Fruit fly (Drosophila melanogaster) whole organism, embryonic: ENCODE data around the gene Mrp5.

Experiments
- BtbVII ChIP-seq: fragments of 200-800 bp; sonication (Bioruptor generic); optimal IDR thresholded peaks from 3 replicates; lab custom pipeline; 2017; ENCODE audit warnings: missing biosample characterization, mild to moderate bottlenecking, missing genetic modification characterization
- CG10565 ChIP-seq: fragments of 200-800 bp; sonication (Bioruptor generic); optimal IDR thresholded peaks from 3 replicates; lab custom pipeline; 2016; ENCODE audit warnings: missing biosample characterization, mild to moderate bottlenecking, missing genetic modification characterization
- CG11398 ChIP-seq: fragments of 200-800 bp; sonication (Bioruptor generic); optimal IDR thresholded peaks from 2 replicates; lab custom pipeline; 2016; ENCODE audit warnings: missing biosample characterization, missing genetic modification characterization
- CG11456 ChIP-seq: fragments of 200-800 bp; sonication (Bioruptor generic); IDR thresholded peaks from 3 replicates; pipeline ENCODE4 v1.3.6; 2022; ENCODE audit warnings: missing biosample characterization, missing genetic modification characterization
- CG11696 ChIP-seq: fragments of 200-800 bp; sonication (Bioruptor generic); IDR thresholded peaks from 2 replicates; pipeline ENCODE4 v1.3.6; 2022; ENCODE audit warnings: missing biosample characterization, missing genetic modification characterization
- CG12744 ChIP-seq: fragments of 200-800 bp; sonication (Bioruptor generic); optimal IDR thresholded peaks from 2 replicates; lab custom pipeline; 2016; ENCODE audit warnings: missing biosample characterization, missing genetic modification characterization
- CG13287 ChIP-seq: fragments of 200-800 bp; sonication (Bioruptor generic); IDR thresholded peaks from 2 replicates; pipeline ENCODE4 v1.3.6; 2022; ENCODE audit warnings: missing biosample characterization, missing genetic modification characterization; ENCODE audit not compliant: partially characterized antibody
- CG14014 ChIP-seq: fragments of 200-800 bp; sonication (Bioruptor generic); IDR thresholded peaks from 2 replicates; pipeline ENCODE4 v1.3.6; 2022; ENCODE audit warnings: missing biosample characterization, missing genetic modification characterization
- CG14667 ChIP-seq: fragments of 200-800 bp; sonication (Bioruptor generic); IDR thresholded peaks from 2 replicates; pipeline ENCODE4 v1.3.6; 2022; ENCODE audit warnings: missing biosample characterization, missing genetic modification characterization
- CG14860 ChIP-seq: fragments of 200-800 bp; sonication (Bioruptor generic); IDR thresholded peaks from 3 replicates; pipeline ENCODE4 v1.3.6; 2022; ENCODE audit warnings: missing biosample characterization, missing genetic modification characterization; ENCODE audit not compliant: partially characterized antibody
- CG15479 ChIP-seq: fragments of 200-800 bp; sonication (Bioruptor generic); optimal IDR thresholded peaks from 3 replicates; lab custom pipeline; 2019; ENCODE audit warnings: missing biosample characterization, mild to moderate bottlenecking, missing genetic modification characterization, moderate library complexity
- CG1647 ChIP-seq: fragments of 200-800 bp; sonication (Bioruptor generic); optimal IDR thresholded peaks from 3 replicates; lab custom pipeline; 2016; ENCODE audit warnings: missing biosample characterization, missing genetic modification characterization
- CG16779 ChIP-seq: fragments of 200-800 bp; sonication (Bioruptor generic); IDR thresholded peaks from 2 replicates; pipeline ENCODE4 v1.3.6; 2022; ENCODE audit warnings: missing biosample characterization, missing genetic modification characterization
- CG17328 ChIP-seq: fragments of 200-800 bp; sonication (Bioruptor generic); IDR thresholded peaks from 2 replicates; pipeline ENCODE4 v1.3.6; 2022; ENCODE audit warnings: missing biosample characterization, missing genetic modification characterization
- CG18599 ChIP-seq: fragments of 200-800 bp; sonication (Bioruptor generic); optimal IDR thresholded peaks from 3 replicates; lab custom pipeline; 2017; ENCODE audit warnings: missing biosample characterization, missing genetic modification characterization, mild to moderate bottlenecking, moderate library complexity, missing genetic modification reagents
- CG4424 ChIP-seq: fragments of 200-800 bp; sonication (Bioruptor generic); optimal IDR thresholded peaks from 3 replicates; lab custom pipeline; 2016; ENCODE audit warnings: missing biosample characterization, missing genetic modification characterization
- CG6683 ChIP-seq: fragments of 200-800 bp; sonication (Bioruptor generic); optimal IDR thresholded peaks from 2 replicates; lab custom pipeline; 2017; ENCODE audit warnings: missing biosample characterization, mild to moderate bottlenecking, missing genetic modification characterization, missing genetic modification reagents
- CG6791 ChIP-seq: fragments of 200-800 bp; sonication (Bioruptor generic); IDR thresholded peaks from 3 replicates; pipeline ENCODE4 v1.3.6; 2022; ENCODE audit warnings: missing biosample characterization, missing genetic modification characterization; ENCODE audit not compliant: partially characterized antibody
- CG7372 ChIP-seq: fragments of 200-800 bp; sonication (Bioruptor generic); IDR thresholded peaks from 2 replicates; pipeline ENCODE4 v1.3.6; 2022; ENCODE audit warnings: missing biosample characterization, missing genetic modification characterization
- CG8089 ChIP-seq: fragments of 200-800 bp; sonication (Bioruptor generic); optimal IDR thresholded peaks from 3 replicates; lab custom pipeline; 2016; ENCODE audit warnings: missing biosample characterization, missing genetic modification characterization
- CG8281 ChIP-seq: fragments of 200-800 bp; sonication (Bioruptor generic); optimal IDR thresholded peaks from 2 replicates; lab custom pipeline; 2018; ENCODE audit warnings: missing biosample characterization, mild to moderate bottlenecking, missing genetic modification characterization, moderate library complexity
- CoRest ChIP-seq: fragments of 200-800 bp; sonication (Bioruptor generic); optimal IDR thresholded peaks from 3 replicates; lab custom pipeline; 2018; ENCODE audit warnings: missing biosample characterization, mild to moderate bottlenecking, missing genetic modification characterization, moderate library complexity
- CrebB ChIP-seq: fragments of 200-800 bp; sonication (Bioruptor generic); optimal IDR thresholded peaks from 3 replicates; lab custom pipeline; 2018; ENCODE audit warnings: missing biosample characterization, mild to moderate bottlenecking, missing genetic modification characterization
- HHEX ChIP-seq: fragments of 200-800 bp; sonication (Bioruptor generic); optimal IDR thresholded peaks from 3 replicates; lab custom pipeline; 2017; ENCODE audit warnings: missing biosample characterization, mild to moderate bottlenecking, missing genetic modification characterization, missing genetic modification reagents
- Hey ChIP-seq: fragments of 200-800 bp; sonication (Bioruptor generic); optimal IDR thresholded peaks from 3 replicates; lab custom pipeline; 2018; ENCODE audit warnings: missing biosample characterization, mild to moderate bottlenecking, missing genetic modification characterization
- Oli ChIP-seq: fragments of 200-800 bp; sonication (Bioruptor generic); optimal IDR thresholded peaks from 2 replicates; lab custom pipeline; 2018; ENCODE audit warnings: missing biosample characterization, mild to moderate bottlenecking, missing genetic modification characterization, moderate library complexity
- Pdp1 ChIP-seq, 2 experiments: fragments of 200-800 bp; sonication (Bioruptor generic); optimal IDR thresholded peaks; 3 replicates each; lab custom pipeline; 2016; ENCODE audit warnings: missing biosample characterization in 2 of 2, missing genetic modification characterization in 2 of 2, mild to moderate bottlenecking in 1 of 2, moderate library complexity in 1 of 2
- Stat92E ChIP-seq, 3 experiments: fragments of >200 bp in 2 of 3; fragments of 200-800 bp in 1 of 3; sonication (Bioruptor generic) in 1 of 3; optimal IDR thresholded peaks; 2 replicates each; lab custom pipeline; 2017 to 2019; ENCODE audit warnings: missing biosample characterization in 3 of 3, missing genetic modification characterization in 3 of 3, mild to moderate bottlenecking in 1 of 3, moderate library complexity in 1 of 3
- Tbp ChIP-seq: fragments of >200 bp; optimal IDR thresholded peaks from 2 replicates; lab custom pipeline; 2018; ENCODE audit warnings: missing biosample characterization, missing genetic modification characterization
- amos ChIP-seq: fragments of 200-800 bp; sonication (Bioruptor generic); IDR thresholded peaks from 2 replicates; pipeline ENCODE4 v1.3.6; 2022; ENCODE audit warnings: missing biosample characterization, missing genetic modification characterization; ENCODE audit not compliant: partially characterized antibody
- aop ChIP-seq: fragments of 200-800 bp; sonication (Bioruptor generic); IDR thresholded peaks from 2 replicates; pipeline ENCODE4 v1.3.6; 2022; ENCODE audit warnings: missing biosample characterization, missing genetic modification characterization
- ap ChIP-seq: fragments of 200-800 bp; sonication (Bioruptor generic); IDR thresholded peaks from 2 replicates; pipeline ENCODE4 v1.3.6; 2022; ENCODE audit warnings: missing biosample characterization, missing genetic modification characterization
- caup ChIP-seq: fragments of 200-800 bp; sonication (Bioruptor generic); optimal IDR thresholded peaks from 3 replicates; lab custom pipeline; 2017; ENCODE audit warnings: missing biosample characterization, mild to moderate bottlenecking, missing genetic modification characterization, moderate library complexity; ENCODE audit not compliant: severe bottlenecking
- crol ChIP-seq: fragments of 200-800 bp; sonication (Bioruptor generic); IDR thresholded peaks from 2 replicates; pipeline ENCODE4 v1.3.6; 2022; ENCODE audit warnings: missing biosample characterization, missing genetic modification characterization
- gsb ChIP-seq: fragments of 200-800 bp; sonication (Bioruptor generic); IDR thresholded peaks from 2 replicates; pipeline ENCODE4 v1.3.6; 2022; ENCODE audit warnings: missing biosample characterization, missing genetic modification characterization
- her ChIP-seq: fragments of 200-800 bp; sonication (Bioruptor generic); optimal IDR thresholded peaks from 2 replicates; lab custom pipeline; 2016; ENCODE audit warnings: missing biosample characterization, missing genetic modification characterization
- hkb ChIP-seq, 2 experiments: fragments of 200-800 bp in 1 of 2; fragments of >200 bp in 1 of 2; sonication (Bioruptor generic) in 1 of 2; IDR thresholded peaks in 1 of 2; optimal IDR thresholded peaks in 1 of 2; 2 replicates each; pipeline versions ENCODE4 v1.3.6 to Lab custom; 2017 to 2022; ENCODE audit warnings: missing biosample characterization in 1 of 2, missing genetic modification characterization in 1 of 2
- lmd ChIP-seq: fragments of 200-800 bp; sonication (Bioruptor generic); IDR thresholded peaks from 2 replicates; pipeline ENCODE4 v1.3.6; 2022; ENCODE audit warnings: missing biosample characterization, missing genetic modification characterization
- mam ChIP-seq: fragments of 200-800 bp; sonication (Bioruptor generic); optimal IDR thresholded peaks from 3 replicates; lab custom pipeline; 2016; ENCODE audit warnings: missing biosample characterization, missing genetic modification characterization
- mirr ChIP-seq: fragments of 200-800 bp; sonication (Bioruptor generic); optimal IDR thresholded peaks from 3 replicates; lab custom pipeline; 2018; ENCODE audit warnings: missing biosample characterization, mild to moderate bottlenecking, missing genetic modification characterization
- oc ChIP-seq: fragments of 200-800 bp; sonication (Bioruptor generic); optimal IDR thresholded peaks from 2 replicates; lab custom pipeline; 2018; ENCODE audit warnings: missing biosample characterization, mild to moderate bottlenecking, missing genetic modification characterization, moderate library complexity
- pros ChIP-seq: fragments of 200-800 bp; sonication (Bioruptor generic); optimal IDR thresholded peaks from 3 replicates; lab custom pipeline; 2019; ENCODE audit warnings: missing biosample characterization, mild to moderate bottlenecking, missing genetic modification characterization, moderate library complexity
- schlank ChIP-seq: fragments of 200-800 bp; sonication (Bioruptor generic); optimal IDR thresholded peaks from 2 replicates; lab custom pipeline; 2018; ENCODE audit warnings: missing biosample characterization, mild to moderate bottlenecking, missing genetic modification characterization
- vvl ChIP-seq: fragments of 200-800 bp; sonication (Bioruptor generic); IDR thresholded peaks from 2 replicates; pipeline ENCODE4 v1.3.6; 2022; ENCODE audit warnings: missing biosample characterization, missing genetic modification characterization
- zfh2 ChIP-seq: fragments of 200-800 bp; sonication (Bioruptor generic); optimal IDR thresholded peaks from 2 replicates; lab custom pipeline; 2016; ENCODE audit warnings: missing biosample characterization, missing genetic modification characterization

Gene Mrp5

DNA sequence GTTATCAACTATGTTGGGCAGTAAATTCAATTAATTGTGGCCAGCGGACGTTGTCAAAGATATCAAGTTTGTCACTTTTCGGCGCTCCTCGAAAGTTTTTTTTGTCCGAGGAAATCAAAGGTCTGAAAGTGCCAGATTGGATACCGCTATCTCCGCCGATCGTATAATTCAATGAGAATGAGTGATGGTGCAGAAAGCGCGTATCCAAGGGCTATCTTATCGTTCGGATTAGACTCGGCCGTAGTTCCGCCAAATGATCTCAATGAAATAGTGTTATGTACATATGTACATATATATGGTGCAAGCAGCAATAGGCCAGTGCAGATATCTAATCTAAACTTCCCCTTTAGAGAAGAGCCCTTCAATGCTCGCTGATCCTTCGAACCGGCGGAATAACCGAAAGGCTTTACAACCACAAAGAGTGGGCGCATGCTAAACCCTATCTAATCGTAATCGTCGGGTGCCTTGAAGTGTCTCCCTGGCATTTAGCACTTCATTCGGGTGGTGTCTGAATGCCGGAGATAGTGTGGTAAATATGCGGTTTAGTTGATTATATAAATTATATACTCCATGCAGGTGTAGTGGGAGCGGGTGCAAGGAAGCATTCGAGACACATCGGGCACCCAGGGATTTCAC is 2.3 kb downstream of the Mrp5 start (continued):
- peak; percentile 5 for TF ChIP-seq CrebB (tag; lab: Kevin White, UChicago)
- TF ChIP-seq CG15479: no peak
- TF ChIP-seq lmd (GFP tag; lab: Robert Waterston, UW): no peak
- TF ChIP-seq her (GFP tag; lab: Kevin White, UChicago): no peak
- no peak for TF ChIP-seq CG8089
- TF ChIP-seq CG17328 (GFP tag; lab: Robert Waterston, UW): no peak
- no peak for TF ChIP-seq Stat92E (GFP tag; optimal IDR thresholded peaks at IDR 0.05; lab: Kevin White, UChicago)
- peak; percentile 4 for TF ChIP-seq CG18599 (GFP tag; lab: Kevin White, UChicago)
- no peak for TF ChIP-seq hkb (optimal IDR thresholded peaks at IDR 0.05; lab: Kevin White, UChicago)
- 0 out of 2 replicates have a peak, but pooled peaks have one; percentile 21 for TF ChIP-seq hkb (GFP tag; IDR thresholded peaks at IDR 0.05; lab: Robert Waterston, UW)
- peak; percentile 32 for TF ChIP-seq Hey (tag; lab: Kevin White, UChicago)
- no peak for TF ChIP-seq gsb (GFP tag; lab: Robert Waterston, UW)
- peak in 1 of 2 experiments; percentile 11 for TF ChIP-seq Pdp1 (GFP tag; optimal IDR thresholded peaks at IDR 0.05; lab: Kevin White, UChicago)
- TF ChIP-seq mirr: peak; percentile 55

DNA sequence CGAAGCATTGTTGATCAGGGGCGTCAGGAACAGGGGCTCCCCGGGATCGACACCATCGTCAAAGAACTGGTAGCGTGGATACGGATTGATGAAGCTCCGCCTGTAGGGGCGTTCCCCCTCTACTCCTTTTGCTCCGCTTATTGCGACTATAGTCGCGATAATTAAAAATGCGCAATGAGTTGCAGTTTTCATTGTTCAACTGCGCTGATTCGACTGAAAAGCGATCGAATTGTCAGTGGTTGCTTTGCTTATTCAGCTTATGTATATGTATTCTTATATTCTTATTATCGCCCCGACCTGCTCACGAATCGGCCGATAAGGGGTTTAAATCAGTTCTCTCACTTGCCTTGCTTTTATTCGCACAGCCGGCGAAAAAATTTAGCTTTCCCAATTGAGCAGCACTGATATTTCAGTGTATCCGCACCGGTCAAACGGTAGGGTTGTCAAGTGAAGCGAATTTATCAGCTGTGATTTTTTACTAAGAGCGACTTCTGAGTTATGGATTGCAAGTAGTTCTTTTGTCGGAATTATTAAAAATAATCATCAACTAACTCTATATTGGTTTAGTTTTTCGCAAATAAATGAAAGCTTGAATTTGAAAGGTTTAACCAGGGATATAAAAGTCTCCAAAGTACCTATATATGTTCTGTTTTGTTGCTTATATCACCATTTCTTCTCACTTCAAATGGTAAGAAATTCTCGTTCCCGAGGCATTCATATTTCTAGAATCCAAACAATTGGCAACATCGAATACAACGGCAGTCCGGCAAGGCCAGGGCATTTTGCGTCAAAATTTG is 11.3 kb downstream of the Mrp5 start, which contains the start of the genes CG4572 and CG4686:
Gene CG4572, minus strand, starts transcription at position 415 of the 797 bp plus-strand sequence.
Gene CG4686, plus strand, starts transcription at position 518 of the 797 bp plus-strand sequence.
- no peak for TF ChIP-seq ap (GFP tag; lab: Robert Waterston, UW)
- peak; percentile 42; the same call in 1 of the 2 replicates for TF ChIP-seq CG14014 (GFP tag; lab: Robert Waterston, UW)
- TF ChIP-seq oc (tag; lab: Kevin White, UChicago): no peak
- peak; percentile 85 for TF ChIP-seq CoRest
- TF ChIP-seq CG1647 (GFP tag; lab: Kevin White, UChicago): peak; percentile 85
- no peak; the same call in none of the 2 replicates for TF ChIP-seq CG11696
- TF ChIP-seq CG11398 (GFP tag; lab: Kevin White, UChicago): peak; percentile 62
- TF ChIP-seq crol (GFP tag; lab: Robert Waterston, UW): no peak
- peak; percentile 82 for TF ChIP-seq zfh2
- TF ChIP-seq CG10565 (GFP tag; lab: Kevin White, UChicago): no peak
- TF ChIP-seq CG13287: peak; percentile 58; the same call in 1 of the 2 replicates
- no peak for TF ChIP-seq gsb (GFP tag; lab: Robert Waterston, UW)
- peak; percentile 51 for TF ChIP-seq caup (GFP tag; lab: Kevin White, UChicago)
- TF ChIP-seq amos (GFP tag; lab: Robert Waterston, UW): no peak
- no peak for TF ChIP-seq CG6791 (GFP tag; lab: Robert Waterston, UW)
- no peak for TF ChIP-seq CG14860 (GFP tag; lab: Robert Waterston, UW)
- peak; percentile 71; the same call in 1 of the 2 replicates for TF ChIP-seq vvl (GFP tag; lab: Robert Waterston, UW)
- TF ChIP-seq CG11456 (GFP tag; lab: Robert Waterston, UW): peak; percentile 84
- peak; percentile 76 for TF ChIP-seq CG4424 (GFP tag; lab: Kevin White, UChicago)
- no peak for TF ChIP-seq Tbp (GFP tag; lab: Kevin White, UChicago)
- TF ChIP-seq CG14667: peak; percentile 69
- peak; percentile 38 for TF ChIP-seq CG6683 (GFP tag; lab: Kevin White, UChicago)
- peak; percentile 68 for TF ChIP-seq HHEX
- no peak for TF ChIP-seq CG16779 (GFP tag; lab: Robert Waterston, UW)
- TF ChIP-seq pros (GFP tag; lab: Kevin White, UChicago): peak; percentile 35
- no peak for TF ChIP-seq aop (GFP tag; lab: Robert Waterston, UW)
- peak; percentile 80 for TF ChIP-seq mam
- peak; percentile 63 for TF ChIP-seq CG8281 (tag; lab: Kevin White, UChicago)
- peak; percentile 70 for TF ChIP-seq Oli
- TF ChIP-seq BtbVII: peak; percentile 53
- TF ChIP-seq schlank (tag; lab: Kevin White, UChicago): peak; percentile 31
- TF ChIP-seq CG7372 (GFP tag; lab: Robert Waterston, UW): peak; percentile 82
- peak; percentile 76 for TF ChIP-seq CG12744 (GFP tag; lab: Kevin White, UChicago)
